Worm (Caenorhabditis elegans): ENCODE data around the gene unc-43.

DNA sequence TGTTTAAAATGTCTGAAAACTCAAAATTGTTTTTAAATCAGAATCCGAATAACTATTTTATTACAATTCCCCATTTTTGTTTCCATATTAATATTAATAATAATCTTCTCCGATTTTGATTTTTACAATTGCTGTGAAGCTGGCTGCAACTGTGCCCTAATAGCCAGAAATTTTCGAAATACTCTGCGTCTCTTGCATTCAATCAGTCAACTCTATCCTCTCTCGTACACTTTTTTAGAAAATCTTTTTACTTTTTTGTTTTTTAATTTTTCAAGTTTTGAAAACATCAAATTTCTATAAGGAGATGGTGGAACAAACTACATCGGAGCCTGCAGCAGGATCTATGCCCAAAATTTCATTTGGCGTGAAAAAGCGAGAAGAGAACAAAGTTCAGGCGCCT is 7.8 kb upstream of the unc-43 start, which contains the start of gene gkow-1:
- TF ChIP-seq ztf-11 (tag; optimal IDR thresholded peaks at IDR 0.05) (no peak), jun-1 (tag; optimal IDR thresholded peaks at IDR 0.05) (no peak)
